Worm (Caenorhabditis elegans): Measurements from ENCODE around the gene nas-3.

The nas-3 gene

DNA sequence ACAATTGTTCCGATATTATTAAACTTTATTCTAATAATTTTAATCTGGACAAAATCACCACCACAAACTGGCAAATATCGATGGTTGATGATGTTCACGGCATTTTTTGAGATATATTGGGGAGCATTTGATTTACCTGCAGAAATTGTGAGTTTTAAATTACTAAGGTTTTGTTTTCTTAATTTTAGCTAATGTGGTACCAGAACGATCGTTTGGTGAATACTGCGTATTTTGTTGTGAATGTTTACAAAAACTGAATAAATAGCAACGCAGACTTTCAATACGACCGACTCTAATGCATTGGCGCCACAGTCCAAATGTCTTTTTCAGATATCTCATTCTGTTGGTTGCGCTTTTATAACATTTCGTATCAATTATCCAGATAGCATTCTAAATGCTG lies 43.7 kb downstream of the nas-3 start:
- TF ChIP-seq T07F8.4 (tag; optimal IDR thresholded peaks at IDR 0.05) (no peak), B0336.3 (GFP tag; IDR thresholded peaks at IDR 0.05) (no peak), F23B12.7 (tag; optimal IDR thresholded peaks at IDR 0.05; ENCODE audit: insufficient read depth) (no peak), lin-26 (GFP tag; IDR thresholded peaks at IDR 0.05) (no peak), lir-1 (GFP tag; conservative IDR thresholded peaks at IDR 0.05) (no peak), Y95B8A.8 (GFP tag; IDR thresholded peaks at IDR 0.05) (no peak), lin-54 (GFP tag; optimal IDR thresholded peaks at IDR 0.05) (no peak), mxl-1 (tag; optimal IDR thresholded peaks at IDR 0.05) (no peak), snpc-4 (GFP tag; optimal IDR thresholded peaks at IDR 0.05) (no peak), snpc-4 (tag; optimal IDR thresholded peaks at IDR 0.05) (no peak), F22D6.2 (tag; optimal IDR thresholded peaks at IDR 0.05) (no peak)

ce11 chrV:9524099-9524498 lies 46.1 kb downstream of the nas-3 start, which contains the start of gene C50F4.9:
C50F4.9 (minus strand) TSS chrV:9524199.
- TF ChIP-seq ztf-26 (tag; optimal IDR thresholded peaks at IDR 0.05), result no peak
- TF ChIP-seq F52B5.7 (tag; optimal IDR thresholded peaks at IDR 0.05), result no peak
- TF ChIP-seq nhr-80 (tag; optimal IDR thresholded peaks at IDR 0.05), result no peak
- TF ChIP-seq F39B2.1 (GFP tag; IDR thresholded peaks at IDR 0.05), result no peak
- no peak for TF ChIP-seq hmg-20 (GFP tag; IDR thresholded peaks at IDR 0.05)
- no peak for TF ChIP-seq ceh-91 (GFP tag; IDR thresholded peaks at IDR 0.05)

- TF ChIP-seq nhr-80 (tag; optimal IDR thresholded peaks at IDR 0.05) (peak; percentile 95), ets-4 (GFP tag; optimal IDR thresholded peaks at IDR 0.05) (peak; percentile 37), sea-2 (GFP tag; IDR thresholded peaks at IDR 0.05) (no peak)
Observed at ce11 chrV:9526470-9526869, 48.5 kb downstream of the nas-3 start, which contains the start of gene C50F4.1. C50F4.1 (plus strand) TSS chrV:9526793.

ce11 chrV:9527337-9527736 lies 49.4 kb downstream of the nas-3 start:
- TF ChIP-seq nhr-90 (tag; optimal IDR thresholded peaks at IDR 0.05), result no peak
- peak; percentile 3 for TF ChIP-seq nhr-80 (tag; optimal IDR thresholded peaks at IDR 0.05)

DNA sequence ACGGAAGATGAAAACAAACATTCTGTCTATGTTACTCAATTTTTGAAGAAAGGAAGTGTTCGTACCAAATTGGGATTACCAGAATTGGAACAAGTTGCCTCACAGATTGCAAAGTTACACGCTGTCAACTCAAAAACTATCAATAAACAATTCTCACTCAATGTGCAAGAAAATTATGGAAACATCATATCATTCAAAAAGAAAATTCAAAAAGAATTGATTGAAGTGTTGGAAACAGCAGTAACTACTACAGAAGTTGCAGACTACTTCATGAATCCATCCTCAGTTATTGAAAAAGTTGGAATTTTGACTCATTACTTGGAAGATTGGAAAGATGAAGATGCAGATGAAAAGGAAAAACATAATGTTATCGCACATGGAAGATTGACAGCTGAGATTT lies 50.0 kb downstream of the nas-3 start:
- TF ChIP-seq egl-18 (GFP tag; IDR thresholded peaks at IDR 0.05) (no peak), egl-44 (GFP tag; IDR thresholded peaks at IDR 0.05) (no peak), dpl-1 (GFP tag; optimal IDR thresholded peaks at IDR 0.05) (no peak), ceh-79 (tag; optimal IDR thresholded peaks at IDR 0.05) (no peak), F33H1.4 (GFP tag; IDR thresholded peaks at IDR 0.05) (no peak), ztf-25 (GFP tag; IDR thresholded peaks at IDR 0.05) (no peak), F22D6.2 (tag; optimal IDR thresholded peaks at IDR 0.05) (no peak), gei-17 (GFP tag; optimal IDR thresholded peaks at IDR 0.05) (no peak), madf-10 (tag; optimal IDR thresholded peaks at IDR 0.05) (no peak)

Measured in whole organism, young adult.